Fruit fly (Drosophila melanogaster) whole organism, embryonic: ENCODE measurements around the gene rempA.
A peak's percentile ranks its signal among the peaks of the same experiment; 100 is the strongest.

Source experiments
- Atf3 ChIP-seq: fragments of 200-800 bp; sonication (Bioruptor generic); optimal IDR thresholded peaks from 3 replicates; lab custom pipeline; 2016; ENCODE audit warnings: missing biosample characterization, missing genetic modification characterization
- Awh ChIP-seq: fragments of 200-800 bp; sonication (Bioruptor generic); IDR thresholded peaks from 2 replicates; pipeline ENCODE4, ENCODE4 v1.3.6; 2022; ENCODE audit warnings: missing biosample characterization, missing genetic modification characterization
- Bteb2 ChIP-seq: fragments of 200-800 bp; sonication (Bioruptor generic); optimal IDR thresholded peaks from 2 replicates; lab custom pipeline; 2016; ENCODE audit warnings: missing biosample characterization, missing genetic modification characterization
- CG10654 ChIP-seq: fragments of 200-800 bp; sonication (Bioruptor generic); optimal IDR thresholded peaks from 2 replicates; lab custom pipeline; 2016; ENCODE audit warnings: missing biosample characterization, missing genetic modification characterization
- CG11696 ChIP-seq: fragments of 200-800 bp; sonication (Bioruptor generic); IDR thresholded peaks from 2 replicates; pipeline ENCODE4 v1.3.6; 2022; ENCODE audit warnings: missing biosample characterization, missing genetic modification characterization
- CG13894 ChIP-seq: fragments of 200-800 bp; sonication (Bioruptor generic); optimal IDR thresholded peaks from 3 replicates; lab custom pipeline; 2018; ENCODE audit warnings: missing biosample characterization, mild to moderate bottlenecking, missing genetic modification characterization, moderate library complexity
- CG15479 ChIP-seq: fragments of 200-800 bp; sonication (Bioruptor generic); optimal IDR thresholded peaks from 3 replicates; lab custom pipeline; 2019; ENCODE audit warnings: missing biosample characterization, mild to moderate bottlenecking, missing genetic modification characterization, moderate library complexity
- CG2116 ChIP-seq: fragments of 200-800 bp; sonication (Bioruptor generic); optimal IDR thresholded peaks from 3 replicates; lab custom pipeline; 2018; ENCODE audit warnings: missing biosample characterization, mild to moderate bottlenecking, missing genetic modification characterization
- CG31441 ChIP-seq: fragments of 200-800 bp; sonication (Bioruptor generic); IDR thresholded peaks from 2 replicates; pipeline ENCODE4 v1.3.6; 2022; ENCODE audit warnings: missing biosample characterization, missing genetic modification characterization
- CG6813 ChIP-seq: fragments of 200-800 bp; sonication (Bioruptor generic); optimal IDR thresholded peaks from 2 replicates; lab custom pipeline; 2017; ENCODE audit warnings: missing biosample characterization, missing genetic modification characterization, mild to moderate bottlenecking, moderate library complexity, missing genetic modification reagents
- CG7839 ChIP-seq: fragments of 200-800 bp; sonication (Bioruptor generic); optimal IDR thresholded peaks from 3 replicates; lab custom pipeline; 2018; ENCODE audit warnings: missing biosample characterization, mild to moderate bottlenecking, missing genetic modification characterization, moderate library complexity
- CG8290 ChIP-seq, 3 experiments: fragments of 200-800 bp; sonication (Bioruptor generic); optimal IDR thresholded peaks; 2 replicates each; lab custom pipeline; 2016 to 2019; ENCODE audit warnings: missing biosample characterization in 3 of 3, missing genetic modification characterization in 3 of 3, mild to moderate bottlenecking in 2 of 3, moderate library complexity in 1 of 3
- CG8924 ChIP-seq: fragments of 200-800 bp; optimal IDR thresholded peaks from 3 replicates; lab custom pipeline; 2019; ENCODE audit warnings: missing biosample characterization, mild to moderate bottlenecking, missing genetic modification characterization, moderate library complexity
- CG9876 ChIP-seq: fragments of 200-800 bp; sonication (Bioruptor generic); optimal IDR thresholded peaks from 2 replicates; lab custom pipeline; 2016; ENCODE audit warnings: missing biosample characterization, missing genetic modification characterization
- CG9932 ChIP-seq: fragments of 200-800 bp; sonication (Bioruptor generic); IDR thresholded peaks from 2 replicates; pipeline ENCODE4 v1.3.6; 2022; ENCODE audit warnings: missing biosample characterization, missing genetic modification characterization
- Ets65A ChIP-seq: fragments of 200-800 bp; sonication (Bioruptor generic); peaks from one replicate; lab custom pipeline; 2016; ENCODE audit warnings: missing biosample characterization, missing genetic modification characterization
- GATAe ChIP-seq: fragments of 200-800 bp; sonication (Bioruptor generic); conservative IDR thresholded peaks from 2 replicates; pipeline ENCODE4 v1.3.6; 2022; ENCODE audit warnings: missing biosample characterization, missing genetic modification characterization
- HLH54F ChIP-seq: fragments of 200-800 bp; sonication (Bioruptor generic); optimal IDR thresholded peaks from 3 replicates; lab custom pipeline; 2016; ENCODE audit warnings: missing biosample characterization, missing genetic modification characterization
- Hmr ChIP-seq: fragments of 200-800 bp; sonication (Bioruptor generic); optimal IDR thresholded peaks from 3 replicates; lab custom pipeline; 2017; ENCODE audit warnings: mild to moderate bottlenecking, missing biosample characterization, missing genetic modification reagents, missing genetic modification characterization
- Hr3 ChIP-seq: fragments of 200-800 bp; sonication (Bioruptor generic); optimal IDR thresholded peaks from 3 replicates; lab custom pipeline; 2016; ENCODE audit warnings: missing biosample characterization, missing genetic modification characterization
- Hr39 ChIP-seq: fragments of >200 bp; optimal IDR thresholded peaks from 2 replicates; lab custom pipeline; 2017
- PHDP ChIP-seq: fragments of 200-800 bp; sonication (Bioruptor generic); optimal IDR thresholded peaks from 3 replicates; lab custom pipeline; 2018; ENCODE audit warnings: missing biosample characterization, mild to moderate bottlenecking, missing genetic modification characterization, moderate library complexity
- Ptx1 ChIP-seq: fragments of 200-800 bp; sonication (Bioruptor generic); IDR thresholded peaks from 2 replicates; pipeline ENCODE4 v1.3.6; 2022; ENCODE audit warnings: missing biosample characterization, missing genetic modification characterization
- Side ChIP-seq: fragments of 200-800 bp; sonication (Bioruptor generic); optimal IDR thresholded peaks from 2 replicates; lab custom pipeline; 2016; ENCODE audit warnings: missing biosample characterization, missing genetic modification characterization
- Xbp1 ChIP-seq: fragments of 200-800 bp; sonication (Bioruptor generic); optimal IDR thresholded peaks from 3 replicates; lab custom pipeline; 2016; ENCODE audit warnings: missing biosample characterization, mild to moderate bottlenecking, missing genetic modification characterization
- ap ChIP-seq: fragments of 200-800 bp; sonication (Bioruptor generic); IDR thresholded peaks from 2 replicates; pipeline ENCODE4 v1.3.6; 2022; ENCODE audit warnings: missing biosample characterization, missing genetic modification characterization
- ash1 ChIP-seq: fragments of 200-800 bp; sonication (Bioruptor generic); optimal IDR thresholded peaks from 2 replicates; lab custom pipeline; 2018; ENCODE audit warnings: missing biosample characterization, mild to moderate bottlenecking, missing genetic modification characterization
- bab2 ChIP-seq: fragments of 200-800 bp; sonication (Bioruptor generic); optimal IDR thresholded peaks from 2 replicates; lab custom pipeline; 2016; ENCODE audit warnings: missing biosample characterization, missing genetic modification characterization
- cad ChIP-seq: fragments of >200 bp; optimal IDR thresholded peaks from 2 replicates; lab custom pipeline; 2017; ENCODE audit warnings: missing biosample characterization, missing genetic modification characterization
- cas ChIP-seq: fragments of 200-800 bp; sonication (Bioruptor generic); IDR thresholded peaks from 2 replicates; pipeline ENCODE4 v1.3.6; 2022; ENCODE audit warnings: missing biosample characterization, missing genetic modification characterization
- da ChIP-seq: fragments of 200-800 bp; sonication (Bioruptor generic); optimal IDR thresholded peaks from 2 replicates; lab custom pipeline; 2016; ENCODE audit warnings: missing biosample characterization, missing genetic modification characterization
- fd102C ChIP-seq: fragments of 200-800 bp; sonication (Bioruptor generic); optimal IDR thresholded peaks from 2 replicates; lab custom pipeline; 2018; ENCODE audit warnings: missing biosample characterization, mild to moderate bottlenecking, missing genetic modification characterization, moderate library complexity
- fd96Cb ChIP-seq: fragments of 200-800 bp; sonication (Bioruptor generic); optimal IDR thresholded peaks from 2 replicates; lab custom pipeline; 2018; ENCODE audit warnings: missing biosample characterization, mild to moderate bottlenecking, missing genetic modification characterization, moderate library complexity
- gce ChIP-seq: fragments of 200-800 bp; sonication (Bioruptor generic); IDR thresholded peaks from 3 replicates; pipeline ENCODE4 v1.3.6; 2022; ENCODE audit warnings: missing biosample characterization, missing genetic modification characterization
- gcm ChIP-seq: fragments of 200-800 bp; sonication (Bioruptor generic); optimal IDR thresholded peaks from 2 replicates; lab custom pipeline; 2019; ENCODE audit warnings: missing biosample characterization, mild to moderate bottlenecking, missing genetic modification characterization, moderate library complexity
- her ChIP-seq: fragments of 200-800 bp; sonication (Bioruptor generic); optimal IDR thresholded peaks from 2 replicates; lab custom pipeline; 2016; ENCODE audit warnings: missing biosample characterization, missing genetic modification characterization
- ind ChIP-seq: fragments of 200-800 bp; sonication (Bioruptor generic); optimal IDR thresholded peaks from 3 replicates; lab custom pipeline; 2016; ENCODE audit warnings: missing biosample characterization, missing genetic modification characterization
- kah ChIP-seq: fragments of 200-800 bp; sonication (Bioruptor generic); optimal IDR thresholded peaks from 2 replicates; lab custom pipeline; 2018; ENCODE audit warnings: missing biosample characterization, mild to moderate bottlenecking, missing genetic modification characterization
- lov ChIP-seq, 2 experiments: fragments of 200-800 bp in 1 of 2; fragments of >200 bp in 1 of 2; sonication (Bioruptor generic) in 1 of 2; IDR thresholded peaks in 1 of 2; optimal IDR thresholded peaks in 1 of 2; 2 replicates in 1 of 2; 3 replicates in 1 of 2; pipeline versions ENCODE4 v1.3.6 to Lab custom; 2017 to 2022; ENCODE audit warnings: missing biosample characterization in 1 of 2, missing genetic modification characterization in 1 of 2
- mam ChIP-seq: fragments of 200-800 bp; sonication (Bioruptor generic); optimal IDR thresholded peaks from 3 replicates; lab custom pipeline; 2016; ENCODE audit warnings: missing biosample characterization, missing genetic modification characterization
- mld ChIP-seq: fragments of 200-800 bp; sonication (Bioruptor generic); IDR thresholded peaks from 3 replicates; pipeline ENCODE4 v1.3.6; 2022; ENCODE audit warnings: missing biosample characterization, missing genetic modification characterization; ENCODE audit not compliant: partially characterized antibody
- org-1 ChIP-seq: fragments of 200-800 bp; sonication (Bioruptor generic); optimal IDR thresholded peaks from 2 replicates; lab custom pipeline; 2017; ENCODE audit warnings: missing biosample characterization, missing genetic modification characterization
- otp ChIP-seq: fragments of 200-800 bp; sonication (Bioruptor generic); IDR thresholded peaks from 3 replicates; pipeline ENCODE4, ENCODE4 v1.3.6; 2022; ENCODE audit warnings: missing biosample characterization, missing genetic modification characterization
- peb ChIP-seq: fragments of 200-800 bp; sonication (Bioruptor generic); IDR thresholded peaks from 2 replicates; pipeline ENCODE4 v1.3.6; 2022; ENCODE audit warnings: missing biosample characterization, missing genetic modification characterization
- prd ChIP-seq, 3 experiments: fragments of >200 bp in 2 of 3; fragments of 200-800 bp in 1 of 3; sonication (Bioruptor generic) in 1 of 3; optimal IDR thresholded peaks in 2 of 3; IDR thresholded peaks in 1 of 3; 2 replicates in 2 of 3; 3 replicates in 1 of 3; pipeline versions ENCODE4 v1.3.6 to Lab custom; 2017 to 2022; ENCODE audit warnings: missing biosample characterization in 1 of 3, missing genetic modification characterization in 1 of 3
- psq ChIP-seq: fragments of 200-800 bp; sonication (Bioruptor generic); optimal IDR thresholded peaks from 2 replicates; lab custom pipeline; 2017; ENCODE audit warnings: missing biosample characterization, missing genetic modification characterization
- tll ChIP-seq, 2 experiments: fragments of 200-800 bp in 1 of 2; fragments of >200 bp in 1 of 2; sonication (Bioruptor generic) in 1 of 2; optimal IDR thresholded peaks; 2 replicates each; lab custom pipeline; 2017 to 2019; ENCODE audit warnings: missing biosample characterization in 2 of 2, missing genetic modification characterization in 2 of 2, mild to moderate bottlenecking in 1 of 2, moderate library complexity in 1 of 2
- ttk ChIP-seq: fragments of 200-800 bp; sonication (Bioruptor generic); IDR thresholded peaks from 2 replicates; pipeline ENCODE4 v2.1.2; 2022; ENCODE audit warnings: missing biosample characterization, missing genetic modification characterization
- zen ChIP-seq: fragments of 200-800 bp; sonication (Bioruptor generic); optimal IDR thresholded peaks from 3 replicates; lab custom pipeline; 2018; ENCODE audit warnings: missing biosample characterization, mild to moderate bottlenecking, missing genetic modification characterization, moderate library complexity
- zf30C ChIP-seq: fragments of 200-800 bp; sonication (Bioruptor generic); optimal IDR thresholded peaks from 3 replicates; lab custom pipeline; 2018; ENCODE audit warnings: missing biosample characterization, mild to moderate bottlenecking, missing genetic modification characterization

rempA gene

dm6 chr2L:522752-523151 is 37.4 kb downstream of the rempA start (continued):
- TF ChIP-seq prd (optimal IDR thresholded peaks at IDR 0.05; lab: Kevin White, UChicago) (no peak), prd (GFP tag; IDR thresholded peaks at IDR 0.05; lab: Robert Waterston, UW) (peak; percentile 66; the same call in 2 of the 3 replicates), Xbp1 (GFP tag; lab: Kevin White, UChicago) (peak; percentile 59), ttk (peak; percentile 44; the same call in 1 of the 2 replicates), ind (peak; percentile 63), CG11696 (0 out of 2 replicates have a peak, but pooled peaks have one; percentile 10), mam (GFP tag; lab: Kevin White, UChicago) (no peak), CG9932 (GFP tag; lab: Robert Waterston, UW) (no peak), fd102C (GFP tag; lab: Kevin White, UChicago) (peak; percentile 34), ash1 (GFP tag; lab: Kevin White, UChicago) (no peak), gcm (GFP tag; lab: Kevin White, UChicago) (peak; percentile 33), CG8290 (GFP tag; optimal IDR thresholded peaks at IDR 0.05; lab: Kevin White, UChicago) (no peak), CG8290 (tag; optimal IDR thresholded peaks at IDR 0.05; lab: Kevin White, UChicago) (no peak), otp (GFP tag; lab: Robert Waterston, UW) (peak; percentile 78), zf30C (GFP tag; lab: Kevin White, UChicago) (peak; percentile 40), Ptx1 (GFP tag; lab: Robert Waterston, UW) (peak; percentile 49), her (no peak), Side (no peak), gce (GFP tag; lab: Robert Waterston, UW) (no peak; the same call in 2 of the 3 replicates), zen (tag; lab: Kevin White, UChicago) (peak; percentile 80), kah (GFP tag; lab: Kevin White, UChicago) (no peak), psq (GFP tag; lab: Kevin White, UChicago) (no peak), fd96Cb (tag; lab: Kevin White, UChicago) (peak; percentile 57), Hr39 (lab: Kevin White, UChicago) (no peak), da (GFP tag; lab: Kevin White, UChicago) (no peak), Atf3 (GFP tag; lab: Kevin White, UChicago) (no peak), Hmr (GFP tag; lab: Kevin White, UChicago) (no peak), CG13894 (no peak), cad (no peak), CG6813 (GFP tag; lab: Kevin White, UChicago) (peak; percentile 52), PHDP (tag; lab: Kevin White, UChicago) (peak; percentile 50), peb (GFP tag; lab: Robert Waterston, UW) (no peak; the same call in 1 of the 2 replicates), lov (optimal IDR thresholded peaks at IDR 0.05; lab: Kevin White, UChicago) (no peak), lov (GFP tag; IDR thresholded peaks at IDR 0.05; lab: Robert Waterston, UW) (no peak), CG15479 (GFP tag; lab: Kevin White, UChicago) (no peak), CG7839 (tag; lab: Kevin White, UChicago) (peak; percentile 58), mld (no peak), GATAe (GFP tag; lab: Robert Waterston, UW) (peak; percentile 40; the same call in 1 of the 2 replicates), Awh (peak; percentile 73), ap (peak; percentile 48; the same call in 1 of the 2 replicates), HLH54F (GFP tag; lab: Kevin White, UChicago) (peak; percentile 25), org-1 (peak; percentile 22), bab2 (GFP tag; lab: Kevin White, UChicago) (peak; percentile 31), CG10654 (GFP tag; lab: Kevin White, UChicago) (peak; percentile 5), CG31441 (GFP tag; lab: Robert Waterston, UW) (peak; percentile 74), cas (GFP tag; lab: Robert Waterston, UW) (no peak), Hr3 (GFP tag; lab: Kevin White, UChicago) (peak; percentile 50), CG9876 (no peak), tll (GFP tag; optimal IDR thresholded peaks at IDR 0.05; lab: Kevin White, UChicago) (no peak), CG8924 (no peak), Bteb2 (peak; percentile 35), Ets65A (no peak), CG2116 (GFP tag; lab: Kevin White, UChicago) (peak; percentile 2)
